Worm (Caenorhabditis elegans) whole organism, L4 larva: Measurements from ENCODE around the gene K09D9.14.
"Not testable (repeated sequence)": the region's sequence is repeated elsewhere in the genome, so short reads cannot be mapped to it uniquely, and the experiment has no call there.

Source experiments
- F49E8.2 ChIP-seq: sonication (generic microtip); optimal IDR thresholded peaks from 2 replicates; lab custom pipeline; 2016; ENCODE audit warnings: missing compliant biosample characterization, mild to moderate bottlenecking, missing genetic modification characterization, borderline replicate concordance
- R02D3.7 ChIP-seq: fragments of 150-350 bp; sonication (generic microtip); optimal IDR thresholded peaks from 3 replicates; lab custom pipeline; 2014; ENCODE audit warnings: missing biosample characterization, missing genetic modification characterization
- aly-2 ChIP-seq: sonication (generic microtip); optimal IDR thresholded peaks from 2 replicates; lab custom pipeline; 2018; ENCODE audit warnings: missing biosample characterization, missing genetic modification characterization
- ceh-28 ChIP-seq: fragments of 150-350 bp; optimal IDR thresholded peaks from 2 replicates; lab custom pipeline; 2014; ENCODE audit warnings: missing biosample characterization, missing genetic modification reagents, missing genetic modification characterization
- lim-7 ChIP-seq: fragments of 200-800 bp; sonication (Bioruptor generic); IDR thresholded peaks from 2 replicates; pipeline ENCODE4 v1.3.6; 2022; ENCODE audit warnings: missing genetic modification characterization, missing compliant biosample characterization
- lin-39 ChIP-seq: fragments of 150-350 bp; optimal IDR thresholded peaks from 2 replicates; lab custom pipeline; 2014; ENCODE audit warnings: missing biosample characterization, missing genetic modification reagents, missing genetic modification characterization
- nhr-11 ChIP-seq: fragments of 150-350 bp; optimal IDR thresholded peaks from 2 replicates; lab custom pipeline; 2014; ENCODE audit warnings: missing biosample characterization, missing genetic modification characterization
- nhr-111 ChIP-seq: fragments of 200-800 bp; sonication (Bioruptor generic); optimal IDR thresholded peaks from 2 replicates; lab custom pipeline; 2018; ENCODE audit warnings: mild to moderate bottlenecking, missing genetic modification characterization, missing compliant biosample characterization
- nhr-25 ChIP-seq: sonication (generic microtip); optimal IDR thresholded peaks from 2 replicates; lab custom pipeline; 2017; ENCODE audit warnings: missing genetic modification characterization, mild to moderate bottlenecking, missing compliant biosample characterization, antibody characterized with exemption, moderate library complexity, borderline replicate concordance; ENCODE audit not compliant: insufficient read depth
- pqm-1 ChIP-seq: sonication (generic microtip); optimal IDR thresholded peaks from 2 replicates; lab custom pipeline; 2017; ENCODE audit warnings: missing biosample characterization, missing genetic modification characterization
- snpc-4 ChIP-seq: fragments of 150-350 bp; optimal IDR thresholded peaks from 2 replicates; lab custom pipeline; 2014; ENCODE audit warnings: missing biosample characterization, missing genetic modification characterization
- tra-1 ChIP-seq: fragments of 200-800 bp; sonication (Bioruptor generic); IDR thresholded peaks from 2 replicates; pipeline ENCODE4 v1.3.6; 2022; ENCODE audit warnings: missing genetic modification reagents, missing genetic modification characterization, missing compliant biosample characterization
- unc-130 ChIP-seq: sonication (generic microtip); optimal IDR thresholded peaks from 2 replicates; lab custom pipeline; 2016; ENCODE audit warnings: missing genetic modification reagents, missing genetic modification characterization, missing compliant biosample characterization

- TF ChIP-seq unc-130; lim-7 (GFP tag; lab: Robert Waterston, UW); pqm-1; snpc-4; aly-2; R02D3.7 (tag; lab: Kevin White, UChicago); ceh-28 (tag; lab: Kevin White, UChicago); F49E8.2 (tag; lab: Kevin White, UChicago); nhr-11 (tag; lab: Kevin White, UChicago); lin-39; nhr-111; tra-1; nhr-25 (tag; lab: Kevin White, UChicago): not testable (repeated sequence)
Measured at ce11 chrV:4066143-4066542, 44.5 kb upstream of the K09D9.14 start.
